Worm (Caenorhabditis elegans) whole organism, dauer: ENCODE measurements around the gene sox-4.

Experiments
- unc-62 ChIP-seq: sonication (generic microtip); optimal IDR thresholded peaks from 2 replicates; lab custom pipeline; 2017; ENCODE audit warnings: missing biosample characterization, missing genetic modification reagents, missing genetic modification characterization

sox-4 gene

ce11 chrX:3508906-3509305, at the start of gene sox-4:
Gene sox-4, minus strand, starts transcription at chrX:3509006.
- TF ChIP-seq unc-62 (GFP tag; lab: Kevin White, UChicago), result no peak

ce11 chrX:3555930-3556329, 47.1 kb upstream of the sox-4 start:
- no peak for TF ChIP-seq unc-62 (GFP tag; lab: Kevin White, UChicago)

ce11 chrX:3554117-3554516, 45.3 kb upstream of the sox-4 start:
- no peak for TF ChIP-seq unc-62 (GFP tag; lab: Kevin White, UChicago)

ce11 chrX:3553687-3554086, 44.9 kb upstream of the sox-4 start:
- TF ChIP-seq unc-62 (GFP tag; lab: Kevin White, UChicago), result no peak

ce11 chrX:3552948-3553347, 44.1 kb upstream of the sox-4 start:
- no peak for TF ChIP-seq unc-62 (GFP tag; lab: Kevin White, UChicago)

- no peak for TF ChIP-seq unc-62 (GFP tag; lab: Kevin White, UChicago)
Observed at ce11 chrX:3551173-3551572, 42.4 kb upstream of the sox-4 start.

- no peak for TF ChIP-seq unc-62 (GFP tag; lab: Kevin White, UChicago)
Observed at ce11 chrX:3548716-3549115, 39.9 kb upstream of the sox-4 start.

ce11 chrX:3547828-3548227, 39.0 kb upstream of the sox-4 start:
- TF ChIP-seq unc-62 (GFP tag; lab: Kevin White, UChicago), result no peak

- TF ChIP-seq unc-62 (GFP tag; lab: Kevin White, UChicago), result no peak
Observed at ce11 chrX:3547097-3547496, 38.3 kb upstream of the sox-4 start.

ce11 chrX:3542242-3542641, 33.4 kb upstream of the sox-4 start, which contains the start of gene rgs-7:
Gene rgs-7, plus strand, starts transcription at chrX:3542542.
- no peak for TF ChIP-seq unc-62 (GFP tag; lab: Kevin White, UChicago)

- TF ChIP-seq unc-62 (GFP tag; lab: Kevin White, UChicago), result no peak
Observed at ce11 chrX:3540861-3541260, 32.1 kb upstream of the sox-4 start.

- no peak for TF ChIP-seq unc-62 (GFP tag; lab: Kevin White, UChicago)
Observed at ce11 chrX:3538067-3538466, 29.3 kb upstream of the sox-4 start.

ce11 chrX:3537335-3537734, 28.5 kb upstream of the sox-4 start, which contains the start of gene gyg-1:
Gene gyg-1, plus strand, starts transcription at chrX:3537635.
- no peak for TF ChIP-seq unc-62 (GFP tag; lab: Kevin White, UChicago)

ce11 chrX:3536302-3537251, 27.8 kb upstream of the sox-4 start:
- no peak for TF ChIP-seq unc-62 (GFP tag; lab: Kevin White, UChicago)

ce11 chrX:3535505-3535904, 26.7 kb upstream of the sox-4 start:
- TF ChIP-seq unc-62 (GFP tag; lab: Kevin White, UChicago), result no peak

- no peak for TF ChIP-seq unc-62 (GFP tag; lab: Kevin White, UChicago)
Observed at ce11 chrX:3534218-3534617, 25.4 kb upstream of the sox-4 start.

- no peak for TF ChIP-seq unc-62 (GFP tag; lab: Kevin White, UChicago)
Observed at ce11 chrX:3532919-3533318, 24.1 kb upstream of the sox-4 start, which contains the start of gene F56B6.6. Gene F56B6.6, minus strand, starts transcription at chrX:3533019.
